Fruit fly (Drosophila melanogaster) whole organism, prepupa: ENCODE results near the gene SP1029.

ENCODE experiments used
- Blimp-1 ChIP-seq: fragments of 200-800 bp; sonication (Bioruptor generic); optimal IDR thresholded peaks from 3 replicates; lab custom pipeline; 2017; ENCODE audit warnings: missing biosample characterization, missing genetic modification characterization, mild to moderate bottlenecking, moderate library complexity, missing genetic modification reagents
- CG3919 ChIP-seq: fragments of 200-800 bp; sonication (Bioruptor generic); optimal IDR thresholded peaks from 3 replicates; lab custom pipeline; 2016; ENCODE audit warnings: missing biosample characterization, missing genetic modification characterization
- CG4318 ChIP-seq: fragments of 200-800 bp; sonication (Bioruptor generic); optimal IDR thresholded peaks from 3 replicates; lab custom pipeline; 2017; ENCODE audit warnings: missing biosample characterization, mild to moderate bottlenecking, missing genetic modification characterization
- CG6854 ChIP-seq: fragments of 200-800 bp; sonication (Bioruptor generic); optimal IDR thresholded peaks from 2 replicates; lab custom pipeline; 2017; ENCODE audit warnings: missing biosample characterization, mild to moderate bottlenecking, missing genetic modification characterization
- Gug ChIP-seq: fragments of 200-800 bp; sonication (Bioruptor generic); IDR thresholded peaks from 2 replicates; pipeline ENCODE4 v1.3.6; 2022; ENCODE audit warnings: missing biosample characterization, missing genetic modification characterization
- Sox102F ChIP-seq: fragments of 200-800 bp; sonication (Bioruptor generic); optimal IDR thresholded peaks from 2 replicates; lab custom pipeline; 2016; ENCODE audit warnings: missing biosample characterization, mild to moderate bottlenecking, missing genetic modification characterization
- cyc ChIP-seq: fragments of 200-800 bp; sonication (Bioruptor generic); optimal IDR thresholded peaks from 3 replicates; lab custom pipeline; 2016; ENCODE audit warnings: missing biosample characterization, missing genetic modification characterization

- TF ChIP-seq CG4318 (GFP tag; lab: Kevin White, UChicago) (no peak), Sox102F (GFP tag; lab: Kevin White, UChicago) (no peak), Gug (GFP tag; lab: Robert Waterston, UW) (no peak), CG6854 (GFP tag; lab: Kevin White, UChicago) (no peak), Blimp-1 (GFP tag; lab: Kevin White, UChicago) (no peak), cyc (GFP tag; lab: Kevin White, UChicago) (no peak), CG3919 (GFP tag; lab: Kevin White, UChicago) (no peak)
These were observed 19.6 kb downstream of the SP1029 start for dm6 chr3R:29230552-29231102.
